Fruit fly (Drosophila melanogaster) whole organism, pupa: ENCODE results near the gene Pus10.

Experiments
- CG10348 ChIP-seq: fragments of 200-800 bp; sonication (Bioruptor generic); IDR thresholded peaks from 2 replicates; pipeline ENCODE4 v1.3.6; 2022; ENCODE audit warnings: missing biosample characterization, missing genetic modification characterization
- CG12605 ChIP-seq: fragments of 200-800 bp; sonication (Bioruptor generic); IDR thresholded peaks from 2 replicates; pipeline ENCODE4 v1.3.6; 2022; ENCODE audit warnings: missing biosample characterization, missing genetic modification characterization
- CG13204 ChIP-seq: fragments of 200-800 bp; sonication (Bioruptor generic); optimal IDR thresholded peaks from 2 replicates; lab custom pipeline; 2018; ENCODE audit warnings: missing biosample characterization, mild to moderate bottlenecking, missing genetic modification characterization, moderate library complexity
- CG14655 ChIP-seq: fragments of 200-800 bp; sonication (Bioruptor generic); optimal IDR thresholded peaks from 3 replicates; lab custom pipeline; 2017; ENCODE audit warnings: mild to moderate bottlenecking, missing biosample characterization, missing genetic modification reagents, missing genetic modification characterization
- CG15710 ChIP-seq: fragments of 200-800 bp; sonication (Bioruptor generic); optimal IDR thresholded peaks from 2 replicates; lab custom pipeline; 2018; ENCODE audit warnings: missing biosample characterization, mild to moderate bottlenecking, missing genetic modification characterization, moderate library complexity
- CG17806 ChIP-seq: fragments of 200-800 bp; sonication (Bioruptor generic); optimal IDR thresholded peaks from 2 replicates; lab custom pipeline; 2018; ENCODE audit warnings: missing biosample characterization, mild to moderate bottlenecking, missing genetic modification characterization, moderate library complexity
- CG32121 ChIP-seq: fragments of 200-800 bp; sonication (Bioruptor generic); IDR thresholded peaks from 2 replicates; pipeline ENCODE4 v1.3.6; 2022; ENCODE audit warnings: missing biosample characterization, missing genetic modification characterization
- CG34367 ChIP-seq: fragments of 200-800 bp; sonication (Bioruptor generic); optimal IDR thresholded peaks from 2 replicates; lab custom pipeline; 2018; ENCODE audit warnings: missing biosample characterization, mild to moderate bottlenecking, missing genetic modification characterization
- CG4496 ChIP-seq: fragments of 200-800 bp; sonication (Bioruptor generic); IDR thresholded peaks from 3 replicates; pipeline ENCODE4 v1.3.6; 2022; ENCODE audit warnings: missing biosample characterization, missing genetic modification characterization
- CG8159 ChIP-seq: fragments of 200-800 bp; sonication (Bioruptor generic); optimal IDR thresholded peaks from 3 replicates; lab custom pipeline; 2018; ENCODE audit warnings: missing biosample characterization, mild to moderate bottlenecking, missing genetic modification characterization, moderate library complexity
- CG8301 ChIP-seq: fragments of 200-800 bp; sonication (Bioruptor generic); optimal IDR thresholded peaks from 2 replicates; lab custom pipeline; 2018; ENCODE audit warnings: missing biosample characterization, mild to moderate bottlenecking, missing genetic modification characterization
- CG9948 ChIP-seq: fragments of 200-800 bp; sonication (Bioruptor generic); optimal IDR thresholded peaks from 2 replicates; lab custom pipeline; 2018; ENCODE audit warnings: missing biosample characterization, mild to moderate bottlenecking, missing genetic modification characterization, moderate library complexity
- D1 ChIP-seq: fragments of 200-800 bp; sonication (Bioruptor generic); optimal IDR thresholded peaks from 2 replicates; lab custom pipeline; 2018; ENCODE audit warnings: missing biosample characterization, mild to moderate bottlenecking, missing genetic modification characterization, moderate library complexity
- EcR ChIP-seq: fragments of 200-800 bp; sonication (Bioruptor generic); optimal IDR thresholded peaks from 3 replicates; lab custom pipeline; 2019; ENCODE audit warnings: missing biosample characterization, missing genetic modification characterization, mild to moderate bottlenecking, moderate library complexity, missing genetic modification reagents
- Ets98B ChIP-seq: fragments of 200-800 bp; sonication (Bioruptor generic); IDR thresholded peaks from 2 replicates; pipeline ENCODE4 v1.3.6; 2022; ENCODE audit warnings: missing biosample characterization, missing genetic modification characterization
- Pif1A ChIP-seq: fragments of 200-800 bp; sonication (Bioruptor generic); optimal IDR thresholded peaks from 3 replicates; lab custom pipeline; 2016; ENCODE audit warnings: missing biosample characterization, missing genetic modification characterization
- Pif1B ChIP-seq: fragments of 200-800 bp; sonication (Bioruptor generic); optimal IDR thresholded peaks from 3 replicates; lab custom pipeline; 2016; ENCODE audit warnings: missing biosample characterization, missing genetic modification characterization
- Snoo ChIP-seq: fragments of 200-800 bp; sonication (Bioruptor generic); optimal IDR thresholded peaks from 3 replicates; lab custom pipeline; 2017; ENCODE audit warnings: missing biosample characterization, mild to moderate bottlenecking, missing genetic modification characterization, inconsistent platforms
- fd96Ca ChIP-seq: fragments of 200-800 bp; sonication (Bioruptor generic); IDR thresholded peaks from 3 replicates; pipeline ENCODE4 v1.3.6; 2022; ENCODE audit warnings: missing biosample characterization, missing genetic modification characterization
- gl ChIP-seq: fragments of 200-800 bp; sonication (Bioruptor generic); optimal IDR thresholded peaks from 2 replicates; lab custom pipeline; 2018; ENCODE audit warnings: missing biosample characterization, mild to moderate bottlenecking, missing genetic modification characterization
- rn ChIP-seq: fragments of 200-800 bp; sonication (Bioruptor generic); IDR thresholded peaks from 2 replicates; pipeline ENCODE4 v1.3.6; 2022; ENCODE audit warnings: missing biosample characterization, missing genetic modification characterization

Gene Pus10

dm6 chr2L:109098-109799, 45.9 kb downstream of the Pus10 start:
- TF ChIP-seq EcR (GFP tag; lab: Kevin White, UChicago) (peak; percentile 32), CG10348 (GFP tag; lab: Robert Waterston, UW) (no peak)

DNA sequence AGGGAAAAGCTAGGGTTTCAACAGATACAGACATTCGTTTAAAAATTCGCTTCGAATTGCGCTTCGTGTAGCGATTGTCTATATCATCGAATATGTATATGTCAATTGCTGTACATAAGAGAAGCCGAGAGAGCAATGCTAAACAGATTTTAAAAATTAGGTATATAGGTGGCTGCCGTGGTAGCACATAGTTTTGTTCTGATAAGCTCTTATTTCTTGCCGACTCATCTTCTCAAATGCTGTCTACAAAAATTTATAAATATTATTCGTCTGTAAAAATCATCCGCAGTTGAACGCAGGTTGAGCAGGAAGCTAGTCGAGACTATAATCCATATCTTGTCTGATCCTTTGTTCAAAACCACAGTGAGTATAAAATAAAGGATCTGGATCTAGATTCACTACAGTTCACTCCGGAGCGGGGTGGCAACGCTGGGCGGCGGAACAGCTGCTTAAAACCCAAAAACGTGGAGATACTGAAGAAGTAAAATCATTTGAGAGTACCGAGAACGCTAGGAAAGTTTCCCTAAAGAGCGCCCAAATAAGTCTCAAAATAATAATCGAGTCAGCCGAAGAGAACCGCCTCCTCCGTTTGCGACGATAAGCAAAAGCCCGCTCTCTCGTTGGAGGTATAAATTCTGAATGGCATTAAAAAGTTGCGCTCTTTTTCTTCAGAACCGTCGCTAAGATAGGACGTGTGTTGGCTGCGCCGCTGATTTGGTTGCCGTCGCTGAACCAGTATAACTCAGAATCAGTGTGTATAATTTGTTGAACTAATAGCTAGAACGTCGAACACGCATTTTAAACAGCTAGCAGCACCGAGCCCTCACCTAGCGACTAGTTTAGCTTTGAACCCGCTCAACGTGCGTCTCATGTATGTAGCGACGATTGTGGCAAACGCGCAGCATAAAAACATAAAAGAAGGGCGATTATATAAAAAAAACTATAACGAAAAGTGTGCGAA, 47.3 kb downstream of the Pus10 start:
- TF ChIP-seq CG10348 (GFP tag; lab: Robert Waterston, UW) (no peak), EcR (GFP tag; lab: Kevin White, UChicago) (peak; percentile 23), gl (tag; lab: Kevin White, UChicago) (peak; percentile 21), CG8301 (tag; lab: Kevin White, UChicago) (no peak)
- TF ChIP-seq, all 21 proteins: peak for 2

DNA sequence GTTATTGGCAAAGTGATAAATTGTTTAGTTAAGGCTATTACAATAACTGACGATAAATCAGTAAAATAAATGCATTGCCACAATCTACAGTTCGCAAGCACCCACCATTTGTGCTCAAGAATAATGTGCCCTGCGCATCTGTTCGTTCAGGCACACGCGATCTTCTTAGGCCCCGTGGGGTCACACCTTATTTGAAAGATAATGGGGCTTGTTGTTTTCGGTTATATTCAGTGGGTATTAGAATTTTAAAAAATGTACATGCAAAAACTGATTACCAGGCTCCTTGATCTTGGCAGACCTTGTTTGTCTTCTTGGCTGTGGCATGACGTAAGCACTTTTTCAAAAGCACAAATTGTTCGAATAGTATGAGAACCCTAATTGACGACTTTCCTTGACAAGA, 48.1 kb downstream of the Pus10 start:
- TF ChIP-seq EcR (GFP tag; lab: Kevin White, UChicago), result no peak
- no peak for TF ChIP-seq CG17806 (tag; lab: Kevin White, UChicago)
- TF ChIP-seq D1, result no peak
- no peak for TF ChIP-seq CG9948
- no peak for TF ChIP-seq CG32121
- TF ChIP-seq CG8301 (tag; lab: Kevin White, UChicago), result no peak
- TF ChIP-seq CG15710, result no peak
- no peak for TF ChIP-seq CG4496 (GFP tag; lab: Robert Waterston, UW)
- no peak for TF ChIP-seq CG10348 (GFP tag; lab: Robert Waterston, UW)
- TF ChIP-seq CG8159 (tag; lab: Kevin White, UChicago), result no peak
- TF ChIP-seq rn, result no peak
- TF ChIP-seq Ets98B (GFP tag; lab: Robert Waterston, UW), result no peak
- no peak for TF ChIP-seq CG13204 (GFP tag; lab: Kevin White, UChicago)
- TF ChIP-seq Pif1A, result no peak
- TF ChIP-seq fd96Ca, result no peak

dm6 chr2L:106540-106939, 48.6 kb downstream of the Pus10 start, which contains the start of the genes Nhe1 and Sam-S:
Nhe1 (minus strand) TSS chr2L:106732.
Sam-S (plus strand) TSS chr2L:106903.
- TF ChIP-seq CG4496 (GFP tag; lab: Robert Waterston, UW) (no peak), Pif1B (GFP tag; lab: Kevin White, UChicago) (no peak), CG8301 (tag; lab: Kevin White, UChicago) (no peak), CG17806 (tag; lab: Kevin White, UChicago) (no peak), fd96Ca (no peak), EcR (GFP tag; lab: Kevin White, UChicago) (no peak), CG14655 (no peak), CG15710 (no peak), rn (no peak), D1 (no peak), CG10348 (GFP tag; lab: Robert Waterston, UW) (no peak), CG32121 (no peak), Snoo (no peak), Ets98B (GFP tag; lab: Robert Waterston, UW) (no peak), CG34367 (tag; lab: Kevin White, UChicago) (no peak), Pif1A (no peak), CG12605 (GFP tag; lab: Robert Waterston, UW) (no peak), CG13204 (GFP tag; lab: Kevin White, UChicago) (no peak), gl (tag; lab: Kevin White, UChicago) (no peak)
- TF ChIP-seq, all 21 proteins: peak for 0
